Fruit fly (Drosophila melanogaster) whole organism, prepupa: ENCODE data around the gene Golgin104.

Experiments
- Blimp-1 ChIP-seq: fragments of 200-800 bp; sonication (Bioruptor generic); optimal IDR thresholded peaks from 3 replicates; lab custom pipeline; 2017; ENCODE audit warnings: missing biosample characterization, missing genetic modification characterization, mild to moderate bottlenecking, moderate library complexity, missing genetic modification reagents
- CG10631 ChIP-seq: fragments of 200-800 bp; sonication (Bioruptor generic); optimal IDR thresholded peaks from 2 replicates; lab custom pipeline; 2016; ENCODE audit warnings: missing biosample characterization, missing genetic modification characterization
- CG11294 ChIP-seq: fragments of 200-800 bp; sonication (Bioruptor generic); IDR thresholded peaks from 2 replicates; pipeline ENCODE4 v1.3.6; 2022; ENCODE audit warnings: missing biosample characterization, missing genetic modification characterization
- CG15336 ChIP-seq: fragments of 200-800 bp; sonication (Bioruptor generic); IDR thresholded peaks from 2 replicates; pipeline ENCODE4 v1.3.6; 2022; ENCODE audit warnings: missing biosample characterization, missing genetic modification characterization
- CG1621 ChIP-seq: fragments of 200-800 bp; sonication (Bioruptor generic); optimal IDR thresholded peaks from 3 replicates; lab custom pipeline; 2018; ENCODE audit warnings: missing biosample characterization, mild to moderate bottlenecking, missing genetic modification characterization
- CG16779 ChIP-seq: fragments of 200-800 bp; sonication (Bioruptor generic); optimal IDR thresholded peaks from 3 replicates; lab custom pipeline; 2017; ENCODE audit warnings: missing biosample characterization, mild to moderate bottlenecking, missing genetic modification characterization
- CG3032 ChIP-seq: fragments of 200-800 bp; optimal IDR thresholded peaks from 2 replicates; lab custom pipeline; 2019; ENCODE audit warnings: missing biosample characterization, mild to moderate bottlenecking, missing genetic modification characterization, moderate library complexity
- CG31627 ChIP-seq: fragments of 200-800 bp; sonication (Bioruptor generic); optimal IDR thresholded peaks from 3 replicates; lab custom pipeline; 2016; ENCODE audit warnings: missing biosample characterization, missing genetic modification characterization
- CG34406 ChIP-seq: fragments of 200-800 bp; sonication (Bioruptor generic); optimal IDR thresholded peaks from 3 replicates; lab custom pipeline; 2016; ENCODE audit warnings: missing biosample characterization, missing genetic modification characterization
- CG3919 ChIP-seq: fragments of 200-800 bp; sonication (Bioruptor generic); optimal IDR thresholded peaks from 3 replicates; lab custom pipeline; 2016; ENCODE audit warnings: missing biosample characterization, missing genetic modification characterization
- CG6276 ChIP-seq: fragments of 200-800 bp; sonication (Bioruptor generic); optimal IDR thresholded peaks from 2 replicates; lab custom pipeline; 2017; ENCODE audit warnings: missing biosample characterization, mild to moderate bottlenecking, missing genetic modification characterization
- CG6808 ChIP-seq: fragments of 200-800 bp; sonication (Bioruptor generic); optimal IDR thresholded peaks from 3 replicates; lab custom pipeline; 2017; ENCODE audit warnings: missing biosample characterization, missing genetic modification characterization, mild to moderate bottlenecking, moderate library complexity, missing genetic modification reagents
- CG6854 ChIP-seq: fragments of 200-800 bp; sonication (Bioruptor generic); optimal IDR thresholded peaks from 2 replicates; lab custom pipeline; 2017; ENCODE audit warnings: missing biosample characterization, mild to moderate bottlenecking, missing genetic modification characterization
- CG8119 ChIP-seq: fragments of 200-800 bp; sonication (Bioruptor generic); IDR thresholded peaks from 3 replicates; pipeline ENCODE4 v1.3.6; 2022; ENCODE audit warnings: missing biosample characterization, missing genetic modification characterization
- CG8319 ChIP-seq: fragments of 200-800 bp; sonication (Bioruptor generic); optimal IDR thresholded peaks from 3 replicates; lab custom pipeline; 2016; ENCODE audit warnings: missing biosample characterization, missing genetic modification characterization
- CG8632 ChIP-seq: fragments of 200-800 bp; sonication (Bioruptor generic); optimal IDR thresholded peaks from 3 replicates; lab custom pipeline; 2016; ENCODE audit warnings: missing biosample characterization, missing genetic modification characterization
- Eip75B ChIP-seq: fragments of 200-800 bp; sonication (Bioruptor generic); optimal IDR thresholded peaks from 3 replicates; lab custom pipeline; 2016; ENCODE audit warnings: missing biosample characterization, missing genetic modification characterization
- Eip78C ChIP-seq: fragments of 200-800 bp; sonication (Bioruptor generic); peaks from one replicate; lab custom pipeline; 2016; ENCODE audit warnings: missing biosample characterization, missing genetic modification characterization
- Eip93F ChIP-seq: fragments of 200-800 bp; sonication (Bioruptor generic); optimal IDR thresholded peaks from 2 replicates; lab custom pipeline; 2016; ENCODE audit warnings: missing biosample characterization, mild to moderate bottlenecking, missing genetic modification characterization
- Ets21C ChIP-seq: fragments of 200-800 bp; sonication (Bioruptor generic); optimal IDR thresholded peaks from 3 replicates; lab custom pipeline; 2016; ENCODE audit warnings: missing biosample characterization, missing genetic modification characterization
- Ets96B ChIP-seq: fragments of 200-800 bp; optimal IDR thresholded peaks from 2 replicates; lab custom pipeline; 2019; ENCODE audit warnings: missing biosample characterization, mild to moderate bottlenecking, missing genetic modification characterization, moderate library complexity
- Gug ChIP-seq: fragments of 200-800 bp; sonication (Bioruptor generic); IDR thresholded peaks from 2 replicates; pipeline ENCODE4 v1.3.6; 2022; ENCODE audit warnings: missing biosample characterization, missing genetic modification characterization
- Hr38 ChIP-seq: sonication (Bioruptor generic); optimal IDR thresholded peaks from 2 replicates; lab custom pipeline; 2016; ENCODE audit warnings: missing biosample characterization, missing genetic modification characterization
- Lpt ChIP-seq: fragments of 200-800 bp; sonication (Bioruptor generic); optimal IDR thresholded peaks from 3 replicates; lab custom pipeline; 2016; ENCODE audit warnings: missing biosample characterization, missing genetic modification characterization
- Sox14 ChIP-seq: fragments of 200-800 bp; sonication (Bioruptor generic); optimal IDR thresholded peaks from 3 replicates; lab custom pipeline; 2016; ENCODE audit warnings: missing biosample characterization, missing genetic modification characterization
- acj6 ChIP-seq: fragments of 200-800 bp; sonication (Bioruptor generic); optimal IDR thresholded peaks from 3 replicates; lab custom pipeline; 2016; ENCODE audit warnings: missing biosample characterization, missing genetic modification characterization
- dac ChIP-seq: fragments of 200-800 bp; sonication (Bioruptor generic); optimal IDR thresholded peaks from 2 replicates; lab custom pipeline; 2017; ENCODE audit warnings: missing biosample characterization, mild to moderate bottlenecking, missing genetic modification characterization
- dsx ChIP-seq: fragments of 200-800 bp; optimal IDR thresholded peaks from 3 replicates; lab custom pipeline; 2019; ENCODE audit warnings: missing biosample characterization, mild to moderate bottlenecking, missing genetic modification characterization, moderate library complexity; ENCODE audit not compliant: poor library complexity, severe bottlenecking
- esn ChIP-seq: fragments of 200-800 bp; sonication (Bioruptor generic); optimal IDR thresholded peaks from 2 replicates; lab custom pipeline; 2016; ENCODE audit warnings: missing biosample characterization, mild to moderate bottlenecking, missing genetic modification characterization, moderate library complexity
- fd59A ChIP-seq: fragments of 200-800 bp; sonication (Bioruptor generic); optimal IDR thresholded peaks from 2 replicates; lab custom pipeline; 2017; ENCODE audit warnings: missing biosample characterization, mild to moderate bottlenecking, missing genetic modification characterization, missing genetic modification reagents
- fd85E ChIP-seq: fragments of 200-800 bp; sonication (Bioruptor generic); optimal IDR thresholded peaks from 3 replicates; lab custom pipeline; 2016; ENCODE audit warnings: missing biosample characterization, missing genetic modification characterization
- fkh ChIP-seq: fragments of 200-800 bp; sonication (Bioruptor generic); optimal IDR thresholded peaks from 3 replicates; lab custom pipeline; 2017; ENCODE audit warnings: missing biosample characterization, mild to moderate bottlenecking, missing genetic modification characterization, moderate library complexity
- lz ChIP-seq: fragments of 200-800 bp; sonication (Bioruptor generic); optimal IDR thresholded peaks from 3 replicates; lab custom pipeline; 2016; ENCODE audit warnings: missing biosample characterization, missing genetic modification characterization
- net ChIP-seq: fragments of 200-800 bp; sonication (Bioruptor generic); optimal IDR thresholded peaks from 3 replicates; lab custom pipeline; 2016; ENCODE audit warnings: missing biosample characterization, missing genetic modification characterization
- pdm3 ChIP-seq: fragments of 200-800 bp; sonication (Bioruptor generic); optimal IDR thresholded peaks from 3 replicates; lab custom pipeline; 2016; ENCODE audit warnings: missing biosample characterization, missing genetic modification characterization
- svp ChIP-seq: fragments of 200-800 bp; sonication (Bioruptor generic); peaks from one replicate; lab custom pipeline; 2016; ENCODE audit warnings: missing biosample characterization, missing genetic modification characterization
- topi ChIP-seq: fragments of 200-800 bp; sonication (Bioruptor generic); optimal IDR thresholded peaks from 3 replicates; lab custom pipeline; 2016; ENCODE audit warnings: missing biosample characterization, missing genetic modification characterization
- vri ChIP-seq: fragments of 200-800 bp; sonication (Bioruptor generic); optimal IDR thresholded peaks from 3 replicates; lab custom pipeline; 2016; ENCODE audit warnings: missing biosample characterization, mild to moderate bottlenecking, missing genetic modification characterization

The Golgin104 gene

DNA sequence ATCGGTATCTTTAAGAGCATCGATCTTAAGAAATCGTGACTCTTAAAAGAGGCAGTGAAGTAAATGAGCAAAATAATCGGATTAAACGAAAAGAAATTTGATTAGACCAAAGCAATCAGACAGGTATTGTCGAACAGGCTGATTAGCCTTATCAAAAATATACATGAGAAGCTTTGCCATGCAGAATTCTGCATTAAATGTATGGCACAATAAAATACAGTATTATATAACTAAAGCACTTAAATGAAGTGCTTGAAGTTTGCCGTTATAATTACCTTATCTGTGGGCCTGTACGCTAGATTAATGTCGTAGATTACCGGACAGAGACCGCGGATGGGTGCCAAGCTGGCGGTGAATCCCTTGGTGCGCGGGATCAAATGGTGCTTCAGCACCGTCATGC, 31.3 kb upstream of the Golgin104 start:
- TF ChIP-seq Ets96B: no peak
- TF ChIP-seq CG31627 (GFP tag; lab: Kevin White, UChicago): no peak
- TF ChIP-seq vri: peak; percentile 92
- no peak for TF ChIP-seq CG1621 (tag; lab: Kevin White, UChicago)
- no peak for TF ChIP-seq CG11294 (GFP tag; lab: Robert Waterston, UW)
- TF ChIP-seq fd85E: no peak
- no peak for TF ChIP-seq CG15336 (GFP tag; lab: Robert Waterston, UW)
- no peak for TF ChIP-seq Gug (GFP tag; lab: Robert Waterston, UW)

DNA sequence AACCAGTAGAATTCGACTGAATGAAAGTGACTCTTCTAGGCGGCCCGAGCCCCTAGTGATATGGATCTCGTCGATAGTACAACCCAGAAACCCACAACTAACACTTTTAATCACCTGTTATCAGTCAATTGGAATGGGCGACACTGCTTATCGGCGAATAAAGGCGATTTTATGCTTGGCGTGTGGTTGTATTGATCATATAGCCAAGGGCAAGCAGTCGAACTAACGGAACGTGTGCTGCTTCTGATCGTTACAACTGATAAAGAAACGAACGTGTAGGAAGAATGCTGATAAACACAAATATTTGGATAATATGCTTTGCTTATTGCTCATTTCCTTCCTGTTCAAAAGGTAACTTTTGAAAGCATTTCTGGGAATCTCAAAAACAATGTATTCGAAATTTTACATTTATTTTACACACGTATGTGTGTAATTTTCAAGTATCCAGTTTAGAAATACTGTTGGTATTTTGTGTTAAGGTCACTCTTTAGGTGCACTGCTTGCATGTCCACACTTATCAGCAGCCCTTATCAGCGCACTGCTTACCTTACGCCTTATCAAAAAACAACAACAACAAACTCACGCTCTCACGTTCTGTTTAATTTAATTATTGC, 29.5 kb upstream of the Golgin104 start, which contains the start of gene Agpat4:
Agpat4 (minus strand) TSS at position 387 of the 614 bp plus-strand sequence.
- TF ChIP-seq Hr38 (GFP tag; lab: Kevin White, UChicago) (no peak), CG11294 (GFP tag; lab: Robert Waterston, UW) (no peak), Gug (GFP tag; lab: Robert Waterston, UW) (no peak), CG6854 (GFP tag; lab: Kevin White, UChicago) (no peak), CG15336 (GFP tag; lab: Robert Waterston, UW) (no peak), net (no peak), CG10631 (GFP tag; lab: Kevin White, UChicago) (no peak), topi (GFP tag; lab: Kevin White, UChicago) (no peak), Ets21C (GFP tag; lab: Kevin White, UChicago) (no peak), svp (peak; percentile 18), lz (GFP tag; lab: Kevin White, UChicago) (no peak), CG34406 (GFP tag; lab: Kevin White, UChicago) (no peak), CG8119 (GFP tag; lab: Robert Waterston, UW) (no peak), Blimp-1 (GFP tag; lab: Kevin White, UChicago) (no peak), fkh (GFP tag; lab: Kevin White, UChicago) (peak; percentile 44)

DNA sequence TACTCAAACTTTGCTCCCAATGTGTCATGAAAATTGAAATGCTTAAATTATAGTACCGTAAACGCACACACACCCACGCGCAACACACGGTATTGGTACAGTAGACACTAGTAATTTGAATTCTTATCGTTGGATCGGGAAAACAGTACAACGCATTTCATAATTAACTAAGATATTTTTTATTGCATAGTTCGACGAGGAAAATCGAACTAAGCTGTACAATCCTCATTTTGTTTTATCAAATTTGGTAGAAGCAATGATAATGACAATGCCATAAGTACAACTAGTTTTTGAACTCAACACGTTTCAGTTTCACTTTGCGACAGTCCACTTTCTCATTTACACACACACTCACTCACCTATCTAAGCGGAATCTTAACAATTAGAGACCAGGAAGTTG, 29.0 kb upstream of the Golgin104 start:
- TF ChIP-seq Eip78C (GFP tag; lab: Kevin White, UChicago) (no peak), fd59A (no peak), dac (GFP tag; lab: Kevin White, UChicago) (no peak), Sox14 (GFP tag; lab: Kevin White, UChicago) (no peak), Lpt (GFP tag; lab: Kevin White, UChicago) (no peak), CG3032 (no peak), pdm3 (GFP tag; lab: Kevin White, UChicago) (no peak), CG16779 (tag; lab: Kevin White, UChicago) (no peak), CG8319 (GFP tag; lab: Kevin White, UChicago) (no peak), CG8119 (GFP tag; lab: Robert Waterston, UW) (no peak), Ets96B (no peak), CG1621 (tag; lab: Kevin White, UChicago) (no peak), Blimp-1 (GFP tag; lab: Kevin White, UChicago) (no peak), CG6808 (no peak), CG8632 (GFP tag; lab: Kevin White, UChicago) (no peak), dsx (GFP tag; lab: Kevin White, UChicago) (no peak)
- TF ChIP-seq, all 60 proteins: peak for 0

DNA sequence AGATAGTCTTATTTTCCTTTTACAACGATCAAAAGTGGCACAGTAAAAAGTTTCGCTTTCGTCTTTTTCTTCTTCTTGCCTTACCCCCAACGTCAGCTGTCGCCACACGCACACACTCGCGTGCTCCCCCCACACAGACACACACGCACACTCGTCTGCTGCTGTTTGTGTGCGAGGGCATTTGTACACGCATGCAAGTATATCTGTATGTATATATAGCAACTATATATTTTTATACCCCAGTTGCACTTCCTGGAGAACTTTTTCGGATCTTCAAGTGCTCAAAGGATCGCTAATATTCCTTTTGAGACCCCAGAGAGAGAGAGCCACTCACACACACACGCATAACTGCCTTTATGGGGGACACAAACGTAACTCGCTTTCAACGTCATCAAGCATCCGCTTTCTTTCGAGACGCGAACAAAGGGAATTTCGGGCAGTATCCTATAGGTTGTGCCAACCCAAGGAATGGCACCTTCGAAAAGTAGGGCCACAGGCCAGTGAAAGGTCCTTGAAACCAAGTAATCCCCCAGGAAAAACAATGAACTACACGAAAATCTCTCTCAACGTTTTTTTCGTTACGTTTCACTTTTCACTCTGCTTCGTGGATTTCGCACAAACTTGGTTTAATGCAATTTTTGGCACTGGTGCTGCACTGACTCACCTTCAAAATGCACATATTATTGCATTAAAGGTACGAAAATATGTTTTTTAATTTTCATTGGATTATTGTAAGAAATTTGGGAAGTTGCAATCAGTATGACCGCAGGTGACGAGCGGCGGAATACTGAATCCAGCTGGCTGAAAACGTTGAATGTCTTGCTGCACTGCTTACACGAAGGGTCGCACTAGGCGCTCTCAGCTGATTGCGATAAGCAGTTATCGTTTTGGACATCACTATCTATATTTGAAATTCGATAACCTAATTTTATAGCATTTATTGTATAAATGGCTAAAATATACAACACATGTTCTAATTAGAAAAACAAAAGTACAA, 26.3 kb upstream of the Golgin104 start, which contains the start of gene roq:
roq (minus strand) TSS at position 799 of the 997 bp plus-strand sequence.
- TF ChIP-seq Eip93F (GFP tag; lab: Kevin White, UChicago) (peak; percentile 51), CG3032 (peak; percentile 10), Sox14 (GFP tag; lab: Kevin White, UChicago) (peak; percentile 76), lz (GFP tag; lab: Kevin White, UChicago) (peak; percentile 1), dac (GFP tag; lab: Kevin White, UChicago) (no peak), Eip75B (GFP tag; lab: Kevin White, UChicago) (no peak), Lpt (GFP tag; lab: Kevin White, UChicago) (peak; percentile 9), CG8119 (GFP tag; lab: Robert Waterston, UW) (no peak), acj6 (GFP tag; lab: Kevin White, UChicago) (no peak), svp (no peak), CG3919 (no peak), esn (GFP tag; lab: Kevin White, UChicago) (peak; percentile 4), CG6276 (no peak), CG8319 (GFP tag; lab: Kevin White, UChicago) (no peak), Blimp-1 (GFP tag; lab: Kevin White, UChicago) (peak; percentile 89), Eip78C (GFP tag; lab: Kevin White, UChicago) (peak; percentile 79)
